Worm (Caenorhabditis elegans) whole organism, L1 larva: Measurements from ENCODE around the gene cdc-25.2.

Source experiments
- aha-1 ChIP-seq: fragments of 150-350 bp; optimal IDR thresholded peaks from 2 replicates; lab custom pipeline; 2014; ENCODE audit warnings: missing biosample characterization, missing genetic modification characterization
- aly-2 ChIP-seq: fragments of 150-350 bp; optimal IDR thresholded peaks from 2 replicates; lab custom pipeline; 2014; ENCODE audit warnings: missing biosample characterization, missing genetic modification characterization
- nhr-47 ChIP-seq: sonication (generic microtip); optimal IDR thresholded peaks from 2 replicates; lab custom pipeline; 2016; ENCODE audit warnings: mild to moderate bottlenecking, missing genetic modification characterization, moderate library complexity, missing compliant biosample characterization

- TF ChIP-seq aha-1 (no peak), nhr-47 (tag; lab: Kevin White, UChicago) (no peak), aly-2 (tag; lab: Kevin White, UChicago) (no peak)
Measured at ce11 chrV:1621494-1621893, 54.6 kb downstream of the cdc-25.2 start, which contains the start of gene nhr-117.
